Worm (Caenorhabditis elegans) whole organism, young adult: ENCODE data around the gene ZC374.2.

Source experiments
- K12H6.12 ChIP-seq: fragments of 200-800 bp; sonication (Bioruptor generic); optimal IDR thresholded peaks from 2 replicates; lab custom pipeline; 2018; ENCODE audit warnings: mild to moderate bottlenecking, missing genetic modification characterization, missing compliant biosample characterization
- Y79H2A.3 ChIP-seq: fragments of 200-800 bp; sonication (Bioruptor generic); conservative IDR thresholded peaks from 2 replicates; pipeline ENCODE4 v1.3.6; 2022; ENCODE audit warnings: missing genetic modification reagents, missing genetic modification characterization, missing compliant biosample characterization
- ama-1 ChIP-seq, 3 experiments: fragments of 150-350 bp in 1 of 3; sonication (generic microtip) in 2 of 3; optimal IDR thresholded peaks; 2 replicates each; lab custom pipeline; 2014 to 2018; ENCODE audit warnings: missing biosample characterization in 2 of 3, missing genetic modification characterization in 2 of 3, missing genetic modification reagents in 2 of 3
- attf-3 ChIP-seq: fragments of 200-800 bp; sonication (Bioruptor generic); conservative IDR thresholded peaks from 2 replicates; pipeline ENCODE4 v1.3.6; 2022; ENCODE audit warnings: missing genetic modification reagents, missing genetic modification characterization, missing compliant biosample characterization
- ets-4 ChIP-seq: fragments of 200-800 bp; sonication (Bioruptor generic); optimal IDR thresholded peaks from 2 replicates; lab custom pipeline; 2018; ENCODE audit warnings: mild to moderate bottlenecking, missing genetic modification characterization, missing compliant biosample characterization
- madf-3 ChIP-seq: fragments of 200-800 bp; sonication (Bioruptor generic); IDR thresholded peaks from 2 replicates; pipeline ENCODE4 v1.3.6; 2022; ENCODE audit warnings: missing genetic modification reagents, missing genetic modification characterization, missing compliant biosample characterization
- rcor-1 ChIP-seq: fragments of 200-800 bp; sonication (Bioruptor generic); IDR thresholded peaks from 2 replicates; pipeline ENCODE4 v1.3.6; 2022; ENCODE audit warnings: missing genetic modification reagents, missing genetic modification characterization, missing compliant biosample characterization
- sea-2 ChIP-seq: fragments of 200-800 bp; sonication (Bioruptor generic); IDR thresholded peaks from 2 replicates; pipeline ENCODE4 v1.3.6; 2022; ENCODE audit warnings: missing genetic modification characterization, missing compliant biosample characterization
- unc-62 ChIP-seq: fragments of 150-350 bp; optimal IDR thresholded peaks from 2 replicates; lab custom pipeline; 2014; ENCODE audit warnings: missing biosample characterization, missing genetic modification reagents, missing genetic modification characterization

DNA sequence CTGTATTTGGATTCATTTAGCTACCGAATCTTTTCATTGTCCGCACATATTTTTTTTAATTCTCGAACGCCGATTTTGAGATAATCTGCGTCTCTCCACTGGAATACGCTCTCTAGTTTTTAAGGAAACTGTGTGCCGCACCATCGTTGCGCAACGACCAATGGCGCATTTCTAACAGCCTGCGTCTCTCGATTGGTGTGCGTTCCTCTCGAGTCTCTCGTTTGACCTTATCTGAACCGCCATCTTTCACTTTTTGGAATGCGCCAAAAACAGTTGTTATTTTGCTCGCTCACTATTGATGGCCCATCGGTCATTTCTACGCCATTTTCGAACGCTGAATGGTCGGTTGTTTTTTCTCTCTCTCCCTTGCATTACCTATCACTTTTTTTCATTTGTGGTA, 36.0 kb upstream of the ZC374.2 start:
- TF ChIP-seq K12H6.12: no peak
- no peak for TF ChIP-seq rcor-1
- no peak for TF ChIP-seq Y79H2A.3 (GFP tag; lab: Robert Waterston, UW)
- TF ChIP-seq unc-62 (GFP tag; lab: Kevin White, UChicago): no peak
- no peak for TF ChIP-seq ets-4 (GFP tag; lab: Kevin White, UChicago)
- no peak for TF ChIP-seq sea-2 (GFP tag; lab: Robert Waterston, UW)
- TF ChIP-seq madf-3 (GFP tag; lab: Robert Waterston, UW): no peak
- no peak for TF ChIP-seq attf-3 (GFP tag; lab: Robert Waterston, UW)
- no peak for TF ChIP-seq ama-1 (optimal IDR thresholded peaks at IDR 0.05; lab: Kevin White, UChicago)
- TF ChIP-seq ama-1 (GFP tag; optimal IDR thresholded peaks at IDR 0.05; lab: Kevin White, UChicago): no peak
